Fruit fly (Drosophila melanogaster): ENCODE results near the gene CG13258.

DNA sequence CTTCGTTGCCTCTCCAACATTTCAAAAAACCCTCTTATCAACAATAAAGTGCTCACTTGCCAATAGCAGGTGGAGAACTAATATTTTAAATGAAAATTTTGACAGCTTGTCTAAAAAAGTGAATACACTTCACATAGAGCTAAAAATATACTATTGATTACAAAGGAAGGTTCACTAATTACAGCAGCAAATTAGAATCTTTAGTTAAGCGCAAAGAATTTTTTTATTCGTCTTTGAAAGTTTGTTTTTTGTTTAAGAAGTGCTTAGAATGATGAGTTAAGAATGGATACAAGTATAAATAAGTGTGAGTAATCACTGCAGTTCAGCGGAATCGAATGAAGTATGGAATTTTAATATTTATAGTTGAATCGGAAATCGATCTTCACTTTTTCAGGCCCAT lies 49.4 kb upstream of the CG13258 start, which contains the start of gene CG44405:
- TF ChIP-seq Rel (GFP tag; optimal IDR thresholded peaks at IDR 0.05) (no peak), Rel (tag; optimal IDR thresholded peaks at IDR 0.05) (no peak), jim (GFP tag; optimal IDR thresholded peaks at IDR 0.05) (no peak), CG9705 (GFP tag; optimal IDR thresholded peaks at IDR 0.05) (no peak), dsf (GFP tag; optimal IDR thresholded peaks at IDR 0.05; ENCODE audit: borderline replicate concordance) (no peak), dmrt93B (GFP tag; optimal IDR thresholded peaks at IDR 0.05) (no peak), GATAd (GFP tag; optimal IDR thresholded peaks at IDR 0.05) (no peak), br (GFP tag; optimal IDR thresholded peaks at IDR 0.05) (no peak), brk (GFP tag; optimal IDR thresholded peaks at IDR 0.05) (no peak)
